Worm (Caenorhabditis elegans) whole organism, early embryonic: ENCODE results near the gene F42F12.11.

Experiments
- aly-1 ChIP-seq: sonication (generic microtip); optimal IDR thresholded peaks from 2 replicates; lab custom pipeline; 2016; ENCODE audit warnings: missing genetic modification characterization, missing compliant biosample characterization
- ama-1 ChIP-seq: fragments of 150-350 bp; optimal IDR thresholded peaks from 2 replicates; lab custom pipeline; 2014
- ets-7 ChIP-seq: sonication (generic microtip); optimal IDR thresholded peaks from 2 replicates; lab custom pipeline; 2016; ENCODE audit warnings: missing genotype, missing genetic modification characterization, missing compliant biosample characterization
- tbx-37 ChIP-seq: fragments of 200-800 bp; sonication (Bioruptor generic); conservative IDR thresholded peaks from 2 replicates; pipeline ENCODE4 v1.3.6; 2022; ENCODE audit warnings: missing genetic modification reagents, missing genetic modification characterization, missing compliant biosample characterization

- TF ChIP-seq aly-1, result no peak
- TF ChIP-seq ama-1, result no peak
- TF ChIP-seq tbx-37 (GFP tag; lab: Robert Waterston, UW), result no peak
- TF ChIP-seq ets-7 (tag; lab: Kevin White, UChicago), result no peak
Measured at ce11 chrX:12341338-12341737, 5.5 kb upstream of the F42F12.11 start, which contains the start of gene zig-2.
